Worm (Caenorhabditis elegans) whole organism, L1 larva: Measurements from ENCODE around the gene hpo-30.

ENCODE experiments used
- C16A3.4 ChIP-seq: fragments of 150-350 bp; optimal IDR thresholded peaks from 2 replicates; lab custom pipeline; 2014; ENCODE audit warnings: missing biosample characterization, missing genetic modification characterization
- lin-15B ChIP-seq: fragments of 150-350 bp; sonication (generic microtip); optimal IDR thresholded peaks from 3 replicates; lab custom pipeline; 2014; ENCODE audit warnings: missing biosample characterization, missing genetic modification characterization
- mdl-1 ChIP-seq, 2 experiments: fragments of 150-350 bp; optimal IDR thresholded peaks; 2 replicates each; lab custom pipeline; 2014 to 2017; ENCODE audit warnings: missing biosample characterization in 2 of 2, missing genetic modification characterization in 2 of 2, inconsistent platforms in 1 of 2
- nhr-11 ChIP-seq: fragments of 150-350 bp; optimal IDR thresholded peaks from 2 replicates; lab custom pipeline; 2014; ENCODE audit warnings: missing biosample characterization, missing genetic modification characterization
- nhr-28 ChIP-seq: fragments of 150-350 bp; optimal IDR thresholded peaks from 2 replicates; lab custom pipeline; 2014; ENCODE audit warnings: missing biosample characterization, missing genetic modification characterization
- nhr-85 ChIP-seq: sonication (generic microtip); peaks from one replicate; lab custom pipeline; 2016; ENCODE audit warnings: missing genetic modification characterization, inconsistent platforms, missing compliant biosample characterization
- unc-62 ChIP-seq: fragments of 150-350 bp; optimal IDR thresholded peaks from 2 replicates; lab custom pipeline; 2014; ENCODE audit warnings: missing biosample characterization, missing genetic modification reagents, missing genetic modification characterization
- zag-1 ChIP-seq: fragments of 150-350 bp; optimal IDR thresholded peaks from 2 replicates; lab custom pipeline; 2014; ENCODE audit warnings: missing biosample characterization, missing genetic modification characterization

DNA sequence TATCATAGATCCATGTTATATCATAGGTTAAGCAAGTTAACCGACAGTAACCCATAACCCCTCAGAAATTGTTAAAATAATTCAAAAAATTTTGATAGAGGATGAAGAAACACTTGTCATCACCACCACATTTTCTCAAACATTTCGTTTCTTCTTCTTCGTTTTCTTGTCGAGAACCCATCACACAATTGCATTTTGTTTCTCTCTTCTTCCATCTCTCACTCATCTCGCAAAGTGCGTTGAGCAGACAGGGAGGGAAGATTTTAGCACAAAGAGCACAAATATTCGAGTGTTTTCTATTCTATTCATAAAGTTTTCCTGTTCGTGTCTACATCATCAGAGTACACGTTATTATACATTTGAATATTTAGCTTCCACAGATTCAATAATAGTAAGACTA, 4.3 kb upstream of the hpo-30 start:
- no peak for TF ChIP-seq lin-15B (tag; lab: Kevin White, UChicago)
- TF ChIP-seq nhr-85 (tag; lab: Kevin White, UChicago), result no peak
- no peak for TF ChIP-seq mdl-1 (tag; optimal IDR thresholded peaks at IDR 0.05; lab: Kevin White, UChicago)
- TF ChIP-seq nhr-28, result no peak
- TF ChIP-seq C16A3.4 (tag; lab: Kevin White, UChicago), result no peak
- no peak for TF ChIP-seq zag-1 (tag; lab: Kevin White, UChicago)
- TF ChIP-seq unc-62, result no peak
- TF ChIP-seq nhr-11 (tag; lab: Kevin White, UChicago), result no peak
